Fruit fly (Drosophila melanogaster) whole organism, wandering third instar larva: ENCODE data around the gene dcma.

Source experiments
- GATAd ChIP-seq: sonication (Bioruptor generic); optimal IDR thresholded peaks from 2 replicates; lab custom pipeline; 2016; ENCODE audit warnings: missing biosample characterization, missing genetic modification characterization
- Hnf4 ChIP-seq: fragments of 200-800 bp; sonication (Bioruptor generic); optimal IDR thresholded peaks from 2 replicates; lab custom pipeline; 2016; ENCODE audit warnings: missing biosample characterization, mild to moderate bottlenecking, missing genetic modification characterization
- Hr78 ChIP-seq: fragments of >200 bp; optimal IDR thresholded peaks from 2 replicates; lab custom pipeline; 2017; ENCODE audit warnings: missing biosample characterization, missing genetic modification characterization
- Vsx2 ChIP-seq: fragments of 200-300, 225-300 bp; sonication (Bioruptor generic); optimal IDR thresholded peaks from 2 replicates; lab custom pipeline; 2018; ENCODE audit warnings: missing biosample characterization, missing genetic modification characterization; ENCODE audit not compliant: partially characterized antibody
- brk ChIP-seq: fragments of 200-800 bp; sonication (Bioruptor generic); optimal IDR thresholded peaks from 2 replicates; lab custom pipeline; 2016; ENCODE audit warnings: missing biosample characterization, mild to moderate bottlenecking, missing genetic modification characterization
- foxo ChIP-seq, 2 experiments: fragments of 200-800 bp; sonication (Bioruptor generic); optimal IDR thresholded peaks; 2 replicates in 1 of 2; 3 replicates in 1 of 2; lab custom pipeline; 2016 to 2017; ENCODE audit warnings: missing biosample characterization in 2 of 2, missing genetic modification characterization in 2 of 2
- h ChIP-seq: fragments of 200-800 bp; sonication (Bioruptor generic); optimal IDR thresholded peaks from 3 replicates; lab custom pipeline; 2016; ENCODE audit warnings: missing biosample characterization, mild to moderate bottlenecking, missing genetic modification characterization
- lola ChIP-seq: fragments of >200 bp; optimal IDR thresholded peaks from 2 replicates; lab custom pipeline; 2017; ENCODE audit warnings: missing biosample characterization, missing genetic modification characterization
- psq ChIP-seq: fragments of 200-800 bp; sonication (Bioruptor generic); optimal IDR thresholded peaks from 3 replicates; lab custom pipeline; 2017; ENCODE audit warnings: missing biosample characterization, mild to moderate bottlenecking, missing genetic modification characterization, moderate library complexity
- sage ChIP-seq: fragments of 200-800 bp; sonication (Bioruptor generic); optimal IDR thresholded peaks from 2 replicates; lab custom pipeline; 2016; ENCODE audit warnings: missing biosample characterization, mild to moderate bottlenecking, missing genetic modification characterization

DNA sequence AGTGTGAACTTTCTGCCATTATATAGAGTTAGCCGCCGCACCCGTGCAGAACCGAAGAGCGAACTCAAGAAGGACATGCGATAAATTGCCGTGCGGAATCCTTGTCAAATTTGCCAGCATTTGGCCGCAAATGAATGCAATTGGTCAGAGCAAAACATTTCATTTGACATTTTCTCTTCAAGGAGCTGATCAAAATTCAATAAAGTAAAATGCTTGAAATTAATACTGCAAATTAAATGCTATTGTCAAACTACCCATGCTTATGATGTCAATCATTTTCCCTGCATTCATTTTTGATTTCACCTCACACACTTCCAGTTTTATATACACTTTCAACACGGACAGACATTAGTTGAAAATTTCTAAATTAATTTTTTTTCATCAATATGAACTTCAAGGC, 68.1 kb downstream of the dcma start, which contains the start of gene CG42523:
- no peak for TF ChIP-seq sage
- TF ChIP-seq Hr78: no peak
- no peak for TF ChIP-seq psq (GFP tag; lab: Kevin White, UChicago)
- TF ChIP-seq foxo (GFP tag; optimal IDR thresholded peaks at IDR 0.05; lab: Kevin White, UChicago): no peak
- TF ChIP-seq h: no peak
- TF ChIP-seq brk: no peak
- TF ChIP-seq Hnf4: no peak
- TF ChIP-seq Vsx2: no peak
- no peak for TF ChIP-seq GATAd (GFP tag; lab: Kevin White, UChicago)
- no peak for TF ChIP-seq lola (GFP tag; lab: Kevin White, UChicago)
